Worm (Caenorhabditis elegans) whole organism, late embryonic: ENCODE measurements around the gene C47E12.11.

Source experiments
- C08G9.2 ChIP-seq: sonication (generic microtip); optimal IDR thresholded peaks from 2 replicates; lab custom pipeline; 2016; ENCODE audit warnings: mild to moderate bottlenecking, missing genetic modification characterization, moderate library complexity, missing compliant biosample characterization
- C38D4.7 ChIP-seq: fragments of 200-800 bp; sonication (Bioruptor generic); optimal IDR thresholded peaks from 2 replicates; lab custom pipeline; 2018; ENCODE audit warnings: mild to moderate bottlenecking, missing genetic modification characterization, moderate library complexity, missing compliant biosample characterization
- K02D7.2 ChIP-seq: sonication (generic microtip); optimal IDR thresholded peaks from 2 replicates; lab custom pipeline; 2017; ENCODE audit warnings: mild to moderate bottlenecking, missing genetic modification characterization, missing compliant biosample characterization
- K09A11.1 ChIP-seq: sonication (generic microtip); optimal IDR thresholded peaks from 2 replicates; lab custom pipeline; 2017; ENCODE audit warnings: antibody characterized with exemption, mild to moderate bottlenecking, missing genetic modification characterization, missing compliant biosample characterization; ENCODE audit not compliant: insufficient read depth
- ama-1 ChIP-seq: fragments of 150-350 bp; optimal IDR thresholded peaks from 2 replicates; lab custom pipeline; 2014
- ceh-18 ChIP-seq: sonication (generic microtip); optimal IDR thresholded peaks from 2 replicates; lab custom pipeline; 2016; ENCODE audit warnings: missing genetic modification characterization, missing compliant biosample characterization
- ceh-2 ChIP-seq: sonication (generic microtip); optimal IDR thresholded peaks from 2 replicates; lab custom pipeline; 2016; ENCODE audit warnings: missing genotype, missing genetic modification characterization, missing compliant biosample characterization
- ceh-22 ChIP-seq: sonication (generic microtip); optimal IDR thresholded peaks from 2 replicates; lab custom pipeline; 2017; ENCODE audit warnings: missing biosample characterization, missing genetic modification characterization
- ceh-24 ChIP-seq: sonication (generic microtip); optimal IDR thresholded peaks from 2 replicates; lab custom pipeline; 2016; ENCODE audit warnings: mild to moderate bottlenecking, missing genetic modification characterization, missing compliant biosample characterization
- ceh-30 ChIP-seq: fragments of 150-350 bp; optimal IDR thresholded peaks from 2 replicates; lab custom pipeline; 2014; ENCODE audit warnings: missing biosample characterization, missing genetic modification characterization
- ceh-34 ChIP-seq: sonication (generic microtip); optimal IDR thresholded peaks from 2 replicates; lab custom pipeline; 2016; ENCODE audit warnings: mild to moderate bottlenecking, missing genetic modification characterization, missing compliant biosample characterization
- ceh-48 ChIP-seq: sonication (generic microtip); optimal IDR thresholded peaks from 2 replicates; lab custom pipeline; 2016; ENCODE audit warnings: missing genetic modification characterization, inconsistent platforms, missing compliant biosample characterization
- ceh-9 ChIP-seq: sonication (generic microtip); optimal IDR thresholded peaks from 2 replicates; lab custom pipeline; 2016; ENCODE audit warnings: mild to moderate bottlenecking, missing genetic modification characterization, inconsistent platforms, missing compliant biosample characterization
- che-1 ChIP-seq: sonication (generic microtip); optimal IDR thresholded peaks from 2 replicates; lab custom pipeline; 2016; ENCODE audit warnings: mild to moderate bottlenecking, missing genetic modification characterization, missing compliant biosample characterization
- dmd-4 ChIP-seq: sonication (generic microtip); optimal IDR thresholded peaks from 2 replicates; lab custom pipeline; 2016; ENCODE audit warnings: borderline replicate concordance, missing genetic modification characterization, missing compliant biosample characterization
- dve-1 ChIP-seq: sonication (generic microtip); optimal IDR thresholded peaks from 2 replicates; lab custom pipeline; 2017; ENCODE audit warnings: antibody characterized with exemption, mild to moderate bottlenecking, missing genetic modification characterization, missing compliant biosample characterization
- elt-4 ChIP-seq: sonication (generic microtip); optimal IDR thresholded peaks from 2 replicates; lab custom pipeline; 2016; ENCODE audit warnings: missing genetic modification characterization, missing compliant biosample characterization
- fax-1 ChIP-seq: sonication (generic microtip); optimal IDR thresholded peaks from 2 replicates; lab custom pipeline; 2016; ENCODE audit warnings: missing genotype, missing genetic modification characterization, missing compliant biosample characterization
- fkh-10 ChIP-seq: fragments of 150-350 bp; optimal IDR thresholded peaks from 2 replicates; lab custom pipeline; 2014; ENCODE audit warnings: missing biosample characterization, missing genetic modification reagents, missing genetic modification characterization
- hlh-13 ChIP-seq: fragments of 200-800 bp; sonication (Bioruptor generic); optimal IDR thresholded peaks from 2 replicates; lab custom pipeline; 2018; ENCODE audit warnings: mild to moderate bottlenecking, missing genetic modification characterization, missing compliant biosample characterization
- hlh-15 ChIP-seq: sonication (generic microtip); optimal IDR thresholded peaks from 2 replicates; lab custom pipeline; 2016; ENCODE audit warnings: missing genetic modification characterization, missing compliant biosample characterization
- lim-6 ChIP-seq: sonication (generic microtip); optimal IDR thresholded peaks from 2 replicates; lab custom pipeline; 2016; ENCODE audit warnings: missing genetic modification characterization, missing compliant biosample characterization
- mec-3 ChIP-seq: sonication (generic microtip); optimal IDR thresholded peaks from 2 replicates; lab custom pipeline; 2016; ENCODE audit warnings: borderline replicate concordance, missing genetic modification characterization, missing compliant biosample characterization
- odd-2 ChIP-seq: sonication (generic microtip); optimal IDR thresholded peaks from 2 replicates; lab custom pipeline; 2017; ENCODE audit warnings: antibody characterized with exemption, mild to moderate bottlenecking, missing genetic modification characterization, missing compliant biosample characterization
- pat-9 ChIP-seq: fragments of 200-800 bp; sonication (Bioruptor generic); optimal IDR thresholded peaks from 2 replicates; lab custom pipeline; 2018; ENCODE audit warnings: mild to moderate bottlenecking, missing genetic modification characterization, moderate library complexity, missing compliant biosample characterization
- pax-1 ChIP-seq: fragments of 150-350 bp; optimal IDR thresholded peaks from 2 replicates; lab custom pipeline; 2014; ENCODE audit warnings: missing biosample characterization, missing genetic modification characterization
- pqm-1 ChIP-seq: sonication (generic microtip); optimal IDR thresholded peaks from 2 replicates; lab custom pipeline; 2016; ENCODE audit warnings: missing genetic modification characterization, missing compliant biosample characterization
- rnt-1 ChIP-seq: sonication (generic microtip); optimal IDR thresholded peaks from 2 replicates; lab custom pipeline; 2016; ENCODE audit warnings: missing genetic modification characterization, missing compliant biosample characterization
- sdc-2 ChIP-seq: sonication (generic microtip); optimal IDR thresholded peaks from 2 replicates; lab custom pipeline; 2016; ENCODE audit warnings: missing genotype, missing genetic modification characterization, missing compliant biosample characterization
- sox-2 ChIP-seq: fragments of 200-800 bp; sonication (Bioruptor generic); IDR thresholded peaks from 2 replicates; pipeline ENCODE4 v1.3.6; 2022; ENCODE audit warnings: missing genetic modification reagents, missing genetic modification characterization, missing compliant biosample characterization
- sox-4 ChIP-seq: sonication (generic microtip); optimal IDR thresholded peaks from 2 replicates; lab custom pipeline; 2017; ENCODE audit warnings: mild to moderate bottlenecking, missing genetic modification characterization, inconsistent platforms, missing compliant biosample characterization
- unc-3 ChIP-seq, 2 experiments: fragments of 200-800 bp in 1 of 2; sonication (Bioruptor generic) in 1 of 2; sonication (generic microtip) in 1 of 2; conservative IDR thresholded peaks in 1 of 2; optimal IDR thresholded peaks in 1 of 2; 2 replicates each; pipeline versions ENCODE4 v1.3.6 to Lab custom; 2016 to 2022; ENCODE audit warnings: missing compliant biosample characterization in 2 of 2, missing genetic modification characterization in 2 of 2, missing genetic modification reagents in 1 of 2
- unc-42 ChIP-seq: sonication (generic microtip); optimal IDR thresholded peaks from 2 replicates; lab custom pipeline; 2016; ENCODE audit warnings: missing genotype, missing genetic modification characterization, missing compliant biosample characterization
- unc-55 ChIP-seq: sonication (generic microtip); optimal IDR thresholded peaks from 2 replicates; lab custom pipeline; 2017; ENCODE audit warnings: missing biosample characterization, missing genetic modification reagents, missing genetic modification characterization
- unc-86 ChIP-seq: sonication (generic microtip); optimal IDR thresholded peaks from 2 replicates; lab custom pipeline; 2016; ENCODE audit warnings: missing genetic modification characterization, missing compliant biosample characterization
- zip-5 ChIP-seq: sonication (generic microtip); optimal IDR thresholded peaks from 2 replicates; lab custom pipeline; 2016; ENCODE audit warnings: missing genetic modification characterization, missing compliant biosample characterization
- ztf-16 ChIP-seq: sonication (generic microtip); optimal IDR thresholded peaks from 2 replicates; lab custom pipeline; 2017; ENCODE audit warnings: missing genetic modification characterization, missing compliant biosample characterization

C47E12.11 gene

ce11 chrIV:9982895-9983294, 13.7 kb downstream of the C47E12.11 start, which contains the start of gene mam-2:
Gene mam-2 (plus strand): TSS chrIV:9983195.
- no peak for TF ChIP-seq sox-4 (tag; lab: Kevin White, UChicago)
- TF ChIP-seq ceh-30 (tag; lab: Kevin White, UChicago) = no peak
- no peak for TF ChIP-seq pax-1 (tag; lab: Kevin White, UChicago)

- TF ChIP-seq mec-3 (no peak), ceh-24 (no peak), lim-6 (tag; lab: Kevin White, UChicago) (no peak), ceh-2 (tag; lab: Kevin White, UChicago) (no peak), ceh-18 (no peak), K02D7.2 (no peak), dmd-4 (tag; lab: Kevin White, UChicago) (no peak), dve-1 (tag; lab: Kevin White, UChicago) (no peak), ceh-34 (no peak), elt-4 (tag; lab: Kevin White, UChicago) (no peak), C38D4.7 (GFP tag; lab: Kevin White, UChicago) (no peak), fkh-10 (GFP tag; lab: Kevin White, UChicago) (no peak), K09A11.1 (tag; lab: Kevin White, UChicago) (no peak), ama-1 (lab: Kevin White, UChicago) (no peak), sdc-2 (tag; lab: Kevin White, UChicago) (no peak), C08G9.2 (tag; lab: Kevin White, UChicago) (no peak), unc-55 (GFP tag; lab: Kevin White, UChicago) (no peak), unc-86 (no peak)
- TF ChIP-seq, all 69 proteins: peak for 0
These were observed 20.2 kb downstream of the C47E12.11 start for ce11 chrIV:9989416-9989815.

- TF ChIP-seq hlh-13 (GFP tag; lab: Kevin White, UChicago) (no peak), sdc-2 (tag; lab: Kevin White, UChicago) (no peak), zip-5 (no peak), unc-3 (GFP tag; conservative IDR thresholded peaks at IDR 0.05; lab: Robert Waterston, UW) (no peak), unc-3 (tag; optimal IDR thresholded peaks at IDR 0.05; lab: Kevin White, UChicago) (no peak), fax-1 (tag; lab: Kevin White, UChicago) (no peak)
These were observed 24.4 kb downstream of the C47E12.11 start for ce11 chrIV:9993403-9994132.

- TF ChIP-seq pqm-1 (tag; lab: Kevin White, UChicago) (no peak), ceh-9 (tag; lab: Kevin White, UChicago) (no peak), unc-42 (tag; lab: Kevin White, UChicago) (no peak), pat-9 (tag; lab: Kevin White, UChicago) (no peak), ceh-34 (no peak), elt-4 (tag; lab: Kevin White, UChicago) (no peak), ztf-16 (no peak), ceh-48 (tag; lab: Kevin White, UChicago) (no peak), fax-1 (tag; lab: Kevin White, UChicago) (no peak), che-1 (tag; lab: Kevin White, UChicago) (no peak), odd-2 (tag; lab: Kevin White, UChicago) (no peak), ceh-22 (tag; lab: Kevin White, UChicago) (no peak), hlh-15 (tag; lab: Kevin White, UChicago) (no peak), ceh-24 (no peak), rnt-1 (tag; lab: Kevin White, UChicago) (no peak), dmd-4 (tag; lab: Kevin White, UChicago) (no peak), fkh-10 (GFP tag; lab: Kevin White, UChicago) (no peak), sox-2 (GFP tag; lab: Robert Waterston, UW) (no peak), pax-1 (tag; lab: Kevin White, UChicago) (no peak)
- TF ChIP-seq, all 69 proteins: peak for 0
These were observed 25.7 kb downstream of the C47E12.11 start, which contains the start of gene uba-1 for ce11 chrIV:9994895-9995394. Gene uba-1 (minus strand): TSS chrIV:9994945.
